Worm (Caenorhabditis elegans): ENCODE data around the gene B0348.2.

DNA sequence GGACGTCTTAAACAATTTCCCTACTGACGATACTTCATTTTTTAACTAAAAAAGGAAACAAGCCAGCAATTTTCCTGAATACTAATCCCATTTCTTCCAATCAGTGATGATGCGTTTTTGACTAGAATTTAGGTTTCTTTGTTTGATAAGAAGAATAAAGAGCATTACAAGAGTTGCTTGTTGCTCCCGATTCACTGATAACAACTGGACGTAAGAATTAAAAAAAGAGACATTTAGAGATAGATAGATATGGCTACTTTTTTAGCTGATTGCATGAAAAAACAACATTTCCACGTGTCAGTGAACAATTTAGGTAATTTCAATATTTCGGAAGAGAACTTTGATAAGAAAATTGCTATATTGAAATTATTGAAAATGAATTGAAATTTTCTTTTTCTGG lies 23.3 kb upstream of the B0348.2 start:
- no peak for TF ChIP-seq mdl-1 (tag; optimal IDR thresholded peaks at IDR 0.05)
- TF ChIP-seq ZK546.5 (tag; optimal IDR thresholded peaks at IDR 0.05): no peak
- no peak for TF ChIP-seq elt-3 (tag; optimal IDR thresholded peaks at IDR 0.05)
- TF ChIP-seq nhr-21 (tag; optimal IDR thresholded peaks at IDR 0.05): no peak
